Fruit fly (Drosophila melanogaster): Measurements from ENCODE around the gene CG10336.
A peak's percentile ranks its signal among the peaks of the same experiment; 100 is the strongest.

Gene CG10336

DNA sequence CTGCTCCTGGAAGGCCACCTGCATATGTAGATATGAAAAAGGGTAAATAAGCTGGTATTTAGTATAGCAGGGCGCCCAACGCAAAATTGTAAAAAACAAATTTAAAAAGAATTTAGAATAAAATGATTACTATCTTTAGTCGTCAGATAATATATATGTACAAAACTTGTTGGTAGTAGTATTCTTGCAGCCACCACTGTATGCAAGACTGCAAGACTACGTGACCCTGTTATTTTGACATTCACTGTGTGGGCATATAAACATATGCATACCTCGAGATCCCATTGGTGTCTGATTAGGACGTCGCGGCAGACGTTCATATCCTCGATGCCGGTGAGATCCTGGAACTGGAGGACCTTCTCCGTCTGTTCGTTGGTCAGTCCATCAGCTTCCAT, 18.5 kb downstream of the CG10336 start (continued):
- TF ChIP-seq CG6765 (GFP tag; optimal IDR thresholded peaks at IDR 0.05): no peak
- TF ChIP-seq YL-1 (GFP tag; optimal IDR thresholded peaks at IDR 0.05): no peak
- TF ChIP-seq CG13296 (GFP tag; optimal IDR thresholded peaks at IDR 0.05): no peak
- TF ChIP-seq Doc3 (GFP tag; IDR thresholded peaks at IDR 0.05; ENCODE audit: partially characterized antibody): no peak
- TF ChIP-seq dmrt11E (tag; optimal IDR thresholded peaks at IDR 0.05): no peak
- no peak for TF ChIP-seq CG5953 (GFP tag; IDR thresholded peaks at IDR 0.05)
- TF ChIP-seq CG16813 (GFP tag; IDR thresholded peaks at IDR 0.05; ENCODE audit: partially characterized antibody): no peak
- TF ChIP-seq CG14860 (GFP tag; IDR thresholded peaks at IDR 0.05; ENCODE audit: partially characterized antibody): no peak
- TF ChIP-seq vvl (GFP tag; IDR thresholded peaks at IDR 0.05): peak; percentile 59
- no peak for TF ChIP-seq pfk (GFP tag; optimal IDR thresholded peaks at IDR 0.05)
- TF ChIP-seq CG10209 (GFP tag; optimal IDR thresholded peaks at IDR 0.05): no peak
- TF ChIP-seq ac (GFP tag; optimal IDR thresholded peaks at IDR 0.05): no peak
- no peak for TF ChIP-seq CG12659 (GFP tag; optimal IDR thresholded peaks at IDR 0.05)
- no peak for TF ChIP-seq CG14667 (GFP tag; IDR thresholded peaks at IDR 0.05)
- TF ChIP-seq gt (GFP tag; IDR thresholded peaks at IDR 0.05): no peak
- TF ChIP-seq p53 (GFP tag; optimal IDR thresholded peaks at IDR 0.05): no peak
- no peak for TF ChIP-seq Ets65A (GFP tag)
- TF ChIP-seq kay (GFP tag; optimal IDR thresholded peaks at IDR 0.05): no peak
- no peak for TF ChIP-seq stc (GFP tag; IDR thresholded peaks at IDR 0.05)
- TF ChIP-seq dysf (GFP tag; IDR thresholded peaks at IDR 0.05): peak; percentile 44; the same call in 1 of the 3 replicates
- no peak for TF ChIP-seq ttk (GFP tag; IDR thresholded peaks at IDR 0.05)
- TF ChIP-seq CG12071 (GFP tag; optimal IDR thresholded peaks at IDR 0.05): no peak
- no peak for TF ChIP-seq CG7987 (GFP tag; optimal IDR thresholded peaks at IDR 0.05)
- TF ChIP-seq ap (GFP tag; IDR thresholded peaks at IDR 0.05): no peak
- no peak for TF ChIP-seq HLH4C (GFP tag; IDR thresholded peaks at IDR 0.05; ENCODE audit: partially characterized antibody)
- no peak for TF ChIP-seq sd (tag; optimal IDR thresholded peaks at IDR 0.05)
- no peak for TF ChIP-seq Rx (GFP tag; IDR thresholded peaks at IDR 0.05)
- TF ChIP-seq Rfx (GFP tag; IDR thresholded peaks at IDR 0.05): peak; percentile 56; the same call in 1 of the 2 replicates
- peak; percentile 22 for TF ChIP-seq CG1602 (GFP tag; optimal IDR thresholded peaks at IDR 0.05)
- TF ChIP-seq croc (GFP tag; conservative IDR thresholded peaks at IDR 0.05): no peak
- TF ChIP-seq tin (GFP tag; optimal IDR thresholded peaks at IDR 0.05): peak; percentile 38
- TF ChIP-seq Sox100B (GFP tag; optimal IDR thresholded peaks at IDR 0.05): no peak
- TF ChIP-seq CG5245 (GFP tag; optimal IDR thresholded peaks at IDR 0.05): no peak
- no peak for TF ChIP-seq CG6791 (GFP tag; IDR thresholded peaks at IDR 0.05; ENCODE audit: partially characterized antibody)
- peak; percentile 15 for TF ChIP-seq CG1647 (GFP tag; optimal IDR thresholded peaks at IDR 0.05)
- TF ChIP-seq CG15696 (tag; optimal IDR thresholded peaks at IDR 0.05): no peak
- no peak for TF ChIP-seq CG16815 (GFP tag; optimal IDR thresholded peaks at IDR 0.05)
- TF ChIP-seq Sry-β (GFP tag; optimal IDR thresholded peaks at IDR 0.05): no peak
- TF ChIP-seq ind (GFP tag; optimal IDR thresholded peaks at IDR 0.05): peak; percentile 33
- peak; percentile 36 to 46 for TF ChIP-seq dpn (GFP tag; optimal IDR thresholded peaks at IDR 0.05)
- peak; percentile 48; the same call in 1 of the 2 replicates for TF ChIP-seq CG17328 (GFP tag; IDR thresholded peaks at IDR 0.05)
- TF ChIP-seq CG4820 (GFP tag; optimal IDR thresholded peaks at IDR 0.05): no peak
- peak; percentile 4 for TF ChIP-seq HLH54F (GFP tag; optimal IDR thresholded peaks at IDR 0.05)
- no peak for TF ChIP-seq CG9727 (GFP tag; optimal IDR thresholded peaks at IDR 0.05)
- TF ChIP-seq E2f1 (GFP tag; IDR thresholded peaks at IDR 0.05): no peak
- TF ChIP-seq CG12744 (GFP tag; optimal IDR thresholded peaks at IDR 0.05): no peak
- TF ChIP-seq NK7.1 (GFP tag; optimal IDR thresholded peaks at IDR 0.05): no peak
- peak; percentile 10 for TF ChIP-seq Chrac-16 (GFP tag; optimal IDR thresholded peaks at IDR 0.05)
- no peak for TF ChIP-seq gce (GFP tag; IDR thresholded peaks at IDR 0.05)
- no peak for TF ChIP-seq bbx (GFP tag; IDR thresholded peaks at IDR 0.05; ENCODE audit: partially characterized antibody)
- TF ChIP-seq vfl (GFP tag; optimal IDR thresholded peaks at IDR 0.05): peak; percentile 16
- TF ChIP-seq Deaf1 (tag; optimal IDR thresholded peaks at IDR 0.05): no peak
